Worm (Caenorhabditis elegans) whole organism, L3 larva: ENCODE data around the gene F31E8.5.
"Not testable (repeated sequence)": the region's sequence is repeated elsewhere in the genome, so short reads cannot be mapped to it uniquely, and the experiment has no call there.

Experiments used
- aly-2 ChIP-seq: fragments of 150-350 bp; optimal IDR thresholded peaks from 2 replicates; lab custom pipeline; 2014; ENCODE audit warnings: missing biosample characterization, missing genetic modification characterization
- ama-1 ChIP-seq: fragments of 150-350 bp; optimal IDR thresholded peaks from 2 replicates; lab custom pipeline; 2018
- ceh-16 ChIP-seq: sonication (generic microtip); optimal IDR thresholded peaks from 2 replicates; lab custom pipeline; 2017; ENCODE audit warnings: missing biosample characterization, missing genetic modification characterization
- ceh-28 ChIP-seq: fragments of 150-350 bp; optimal IDR thresholded peaks from 2 replicates; lab custom pipeline; 2014; ENCODE audit warnings: missing biosample characterization, missing genetic modification reagents, missing genetic modification characterization
- ceh-82 ChIP-seq: fragments of 150-350 bp; optimal IDR thresholded peaks from 2 replicates; lab custom pipeline; 2014; ENCODE audit warnings: missing biosample characterization, missing genetic modification characterization
- daf-12 ChIP-seq: fragments of 150-350 bp; optimal IDR thresholded peaks from 2 replicates; lab custom pipeline; 2014; ENCODE audit warnings: missing biosample characterization, missing genetic modification reagents, missing genetic modification characterization
- egl-5 ChIP-seq: fragments of 150-350 bp; optimal IDR thresholded peaks from 2 replicates; lab custom pipeline; 2017; ENCODE audit warnings: missing biosample characterization, missing genetic modification reagents, missing genetic modification characterization, inconsistent platforms
- elt-2 ChIP-seq: sonication (generic microtip); optimal IDR thresholded peaks from 2 replicates; lab custom pipeline; 2016; ENCODE audit warnings: missing genetic modification reagents, mild to moderate bottlenecking, missing genetic modification characterization, missing compliant biosample characterization
- elt-3 ChIP-seq, 3 experiments: fragments of 150-350 bp in 1 of 3; sonication (generic microtip) in 2 of 3; optimal IDR thresholded peaks; 2 replicates in 2 of 3; 4 replicates in 1 of 3; lab custom pipeline; 2014 to 2017; ENCODE audit warnings: missing biosample characterization in 3 of 3, missing genetic modification characterization in 3 of 3
- eor-1 ChIP-seq, 2 experiments: fragments of 150-350 bp; optimal IDR thresholded peaks; 2 replicates each; lab custom pipeline; 2014 to 2018; ENCODE audit warnings: missing biosample characterization in 2 of 2, missing genetic modification characterization in 2 of 2
- fkh-2 ChIP-seq: fragments of 150-350 bp; optimal IDR thresholded peaks from 2 replicates; lab custom pipeline; 2014; ENCODE audit warnings: missing biosample characterization, missing genetic modification reagents, missing genetic modification characterization
- fos-1 ChIP-seq: fragments of 150-350 bp; optimal IDR thresholded peaks from 2 replicates; lab custom pipeline; 2014; ENCODE audit warnings: missing biosample characterization, missing genetic modification characterization
- jun-1 ChIP-seq: fragments of 150-350 bp; optimal IDR thresholded peaks from 2 replicates; lab custom pipeline; 2014; ENCODE audit warnings: missing biosample characterization, missing genetic modification reagents, missing genetic modification characterization
- lin-15B ChIP-seq: fragments of 150-350 bp; optimal IDR thresholded peaks from 2 replicates; lab custom pipeline; 2014; ENCODE audit warnings: missing biosample characterization, missing genetic modification characterization
- lin-39 ChIP-seq: fragments of 150-350 bp; optimal IDR thresholded peaks from 2 replicates; lab custom pipeline; 2018; ENCODE audit warnings: missing biosample characterization, missing genetic modification reagents, missing genetic modification characterization
- lsy-12 ChIP-seq: sonication (generic microtip); optimal IDR thresholded peaks from 2 replicates; lab custom pipeline; 2016; ENCODE audit warnings: mild to moderate bottlenecking, missing genetic modification characterization, missing compliant biosample characterization
- mdl-1 ChIP-seq: fragments of 150-350 bp; optimal IDR thresholded peaks from 2 replicates; lab custom pipeline; 2014; ENCODE audit warnings: missing biosample characterization, missing genetic modification characterization
- mml-1 ChIP-seq: fragments of 150-350 bp; sonication (generic microtip); optimal IDR thresholded peaks from 3 replicates; lab custom pipeline; 2014; ENCODE audit warnings: missing biosample characterization, missing genetic modification characterization
- nfya-1 ChIP-seq: sonication (generic microtip); optimal IDR thresholded peaks from 2 replicates; lab custom pipeline; 2017; ENCODE audit warnings: missing genetic modification characterization, mild to moderate bottlenecking, missing compliant biosample characterization, antibody characterized with exemption, moderate library complexity; ENCODE audit not compliant: insufficient read depth
- nhr-12 ChIP-seq: fragments of 150-350 bp; optimal IDR thresholded peaks from 2 replicates; lab custom pipeline; 2014; ENCODE audit warnings: missing biosample characterization, missing genetic modification characterization
- nhr-23 ChIP-seq: fragments of 150-350 bp; optimal IDR thresholded peaks from 2 replicates; lab custom pipeline; 2014; ENCODE audit warnings: missing biosample characterization, missing genetic modification reagents, missing genetic modification characterization
- nhr-237 ChIP-seq: fragments of 150-350 bp; optimal IDR thresholded peaks from 2 replicates; lab custom pipeline; 2014; ENCODE audit warnings: missing biosample characterization, missing genetic modification characterization
- nhr-25 ChIP-seq: sonication (generic microtip); optimal IDR thresholded peaks from 2 replicates; lab custom pipeline; 2017; ENCODE audit warnings: missing biosample characterization, missing genetic modification characterization
- nhr-28 ChIP-seq: fragments of 150-350 bp; optimal IDR thresholded peaks from 2 replicates; lab custom pipeline; 2014; ENCODE audit warnings: missing biosample characterization, missing genetic modification characterization
- nhr-43 ChIP-seq: sonication (generic microtip); optimal IDR thresholded peaks from 2 replicates; lab custom pipeline; 2016; ENCODE audit warnings: mild to moderate bottlenecking, missing genetic modification characterization, missing compliant biosample characterization; ENCODE audit not compliant: poor library complexity, severe bottlenecking
- nhr-67 ChIP-seq: fragments of 150-350 bp; optimal IDR thresholded peaks from 2 replicates; lab custom pipeline; 2014; ENCODE audit warnings: missing biosample characterization, missing genetic modification characterization
- nhr-77 ChIP-seq: fragments of 150-350 bp; optimal IDR thresholded peaks from 2 replicates; lab custom pipeline; 2014; ENCODE audit warnings: missing biosample characterization, missing genetic modification characterization
- pha-4 ChIP-seq: fragments of 150-350 bp; optimal IDR thresholded peaks from 2 replicates; lab custom pipeline; 2014; ENCODE audit warnings: missing biosample characterization, missing genetic modification reagents, missing genetic modification characterization
- pqm-1 ChIP-seq: fragments of 150-350 bp; optimal IDR thresholded peaks from 2 replicates; lab custom pipeline; 2017; ENCODE audit warnings: missing biosample characterization, missing genetic modification characterization, inconsistent platforms
- sea-2 ChIP-seq: fragments of 150-350 bp; sonication (generic microtip); optimal IDR thresholded peaks from 4 replicates; lab custom pipeline; 2014; ENCODE audit warnings: missing biosample characterization, missing genetic modification reagents, missing genetic modification characterization
- snpc-4 ChIP-seq: fragments of 150-350 bp; optimal IDR thresholded peaks from 2 replicates; lab custom pipeline; 2014; ENCODE audit warnings: missing biosample characterization, missing genetic modification characterization
- tbx-2 ChIP-seq: sonication (generic microtip); optimal IDR thresholded peaks from 2 replicates; lab custom pipeline; 2016; ENCODE audit warnings: mild to moderate bottlenecking, missing genetic modification characterization, missing compliant biosample characterization
- unc-62 ChIP-seq: fragments of 150-350 bp; sonication (generic microtip); optimal IDR thresholded peaks from 4 replicates; lab custom pipeline; 2014; ENCODE audit warnings: missing biosample characterization, missing genetic modification reagents, missing genetic modification characterization
- ztf-11 ChIP-seq: fragments of 150-350 bp; optimal IDR thresholded peaks from 2 replicates; lab custom pipeline; 2014; ENCODE audit warnings: missing biosample characterization, missing genetic modification characterization
- ztf-4 ChIP-seq: fragments of 150-350 bp; optimal IDR thresholded peaks from 2 replicates; lab custom pipeline; 2014; ENCODE audit warnings: missing biosample characterization, missing genetic modification characterization

Gene F31E8.5

ce11 chrII:6776418-6777034 is 30.5 kb downstream of the F31E8.5 start, which contains the start of gene ssup-72 (continued):
- TF ChIP-seq ceh-28 (tag; lab: Kevin White, UChicago) = no peak

ce11 chrII:6775076-6775475 is 32.0 kb downstream of the F31E8.5 start, which contains the start of gene agr-1:
Gene agr-1 (minus strand): TSS chrII:6775176.
- TF ChIP-seq nhr-43 (tag; lab: Kevin White, UChicago); daf-12 (tag; lab: Kevin White, UChicago); nhr-12: not testable (repeated sequence)

ce11 chrII:6772482-6772881 is 34.6 kb downstream of the F31E8.5 start:
- no peak for TF ChIP-seq pha-4

- TF ChIP-seq nhr-77 (tag; lab: Kevin White, UChicago) (no peak), sea-2 (GFP tag; lab: Kevin White, UChicago) (no peak), eor-1 (tag; optimal IDR thresholded peaks at IDR 0.05; lab: Kevin White, UChicago) (no peak), nfya-1 (tag; lab: Kevin White, UChicago) (no peak), lin-39 (tag; lab: Kevin White, UChicago) (no peak), mml-1 (no peak), mdl-1 (tag; lab: Kevin White, UChicago) (no peak), fkh-2 (tag; lab: Kevin White, UChicago) (no peak), nhr-237 (tag; lab: Kevin White, UChicago) (no peak), snpc-4 (tag; lab: Kevin White, UChicago) (no peak), ceh-82 (tag; lab: Kevin White, UChicago) (no peak), elt-2 (tag; lab: Kevin White, UChicago) (no peak), pqm-1 (tag; lab: Kevin White, UChicago) (no peak), ztf-11 (tag; lab: Kevin White, UChicago) (no peak), lsy-12 (tag; lab: Kevin White, UChicago) (no peak), nhr-43 (tag; lab: Kevin White, UChicago) (no peak), ztf-4 (tag; lab: Kevin White, UChicago) (no peak), lin-15B (tag; lab: Kevin White, UChicago) (no peak), fos-1 (tag; lab: Kevin White, UChicago) (no peak), ama-1 (no peak)
These were observed 37.0 kb downstream of the F31E8.5 start for ce11 chrII:6770030-6770429.

ce11 chrII:6768014-6768413 is 39.0 kb downstream of the F31E8.5 start, which contains the start of gene F41G3.18:
Gene F41G3.18 (plus strand): TSS chrII:6768314.
- no peak for TF ChIP-seq daf-12 (tag; lab: Kevin White, UChicago)
- TF ChIP-seq elt-2 (tag; lab: Kevin White, UChicago) = peak; percentile 41

ce11 chrII:6764734-6765133 is 42.3 kb downstream of the F31E8.5 start, which contains the start of gene nlp-50:
Gene nlp-50 (plus strand): TSS chrII:6765034.
- no peak for TF ChIP-seq nhr-25 (tag; lab: Kevin White, UChicago)
- TF ChIP-seq sea-2 (GFP tag; lab: Kevin White, UChicago) = no peak
- TF ChIP-seq nhr-23 = no peak
- TF ChIP-seq nhr-28 (tag; lab: Kevin White, UChicago) = no peak
- TF ChIP-seq jun-1 (tag; lab: Kevin White, UChicago) = no peak
- TF ChIP-seq fos-1 (tag; lab: Kevin White, UChicago) = no peak
- TF ChIP-seq eor-1 (tag; optimal IDR thresholded peaks at IDR 0.05; lab: Kevin White, UChicago) = no peak
- TF ChIP-seq ztf-4 (tag; lab: Kevin White, UChicago) = no peak
- no peak for TF ChIP-seq elt-2 (tag; lab: Kevin White, UChicago)

ce11 chrII:6756232-6756631 is 50.8 kb downstream of the F31E8.5 start, which contains the start of gene F41G3.3:
Gene F41G3.3 (plus strand): TSS chrII:6756532.
- TF ChIP-seq lin-15B (tag; lab: Kevin White, UChicago) (no peak), pqm-1 (tag; lab: Kevin White, UChicago) (no peak), fos-1 (tag; lab: Kevin White, UChicago) (no peak), nhr-12 (no peak), nhr-43 (tag; lab: Kevin White, UChicago) (no peak), ceh-16 (tag; lab: Kevin White, UChicago) (no peak), elt-3 (tag; optimal IDR thresholded peaks at IDR 0.05; lab: Kevin White, UChicago) (no peak), pha-4 (no peak), nhr-67 (tag; lab: Kevin White, UChicago) (no peak), aly-2 (tag; lab: Kevin White, UChicago) (no peak), unc-62 (no peak), tbx-2 (tag; lab: Kevin White, UChicago) (no peak), snpc-4 (tag; lab: Kevin White, UChicago) (no peak), ztf-11 (tag; lab: Kevin White, UChicago) (no peak), daf-12 (tag; lab: Kevin White, UChicago) (no peak), fkh-2 (tag; lab: Kevin White, UChicago) (no peak), egl-5 (tag; lab: Kevin White, UChicago) (no peak), nhr-237 (tag; lab: Kevin White, UChicago) (no peak)
- TF ChIP-seq, all 47 proteins: peak for 0
